Worm (Caenorhabditis elegans) whole organism, young adult: ENCODE measurements around the gene R03H10.7.

ENCODE experiments used
- B0019.2 ChIP-seq: fragments of 200-800 bp; sonication (Bioruptor generic); conservative IDR thresholded peaks from 2 replicates; pipeline ENCODE4 v1.3.6; 2022; ENCODE audit warnings: missing genetic modification reagents, missing genetic modification characterization, missing compliant biosample characterization
- B0336.3 ChIP-seq: fragments of 200-800 bp; sonication (Bioruptor generic); IDR thresholded peaks from 2 replicates; pipeline ENCODE4 v1.3.6; 2022; ENCODE audit warnings: missing genetic modification characterization, missing compliant biosample characterization
- C17E4.6 ChIP-seq: fragments of 200-800 bp; sonication (Bioruptor generic); IDR thresholded peaks from 2 replicates; pipeline ENCODE4 v1.3.6; 2022; ENCODE audit warnings: missing genetic modification reagents, missing genetic modification characterization, missing compliant biosample characterization
- F22D6.2 ChIP-seq: sonication (generic microtip); optimal IDR thresholded peaks from 2 replicates; lab custom pipeline; 2016; ENCODE audit warnings: mild to moderate bottlenecking, missing genetic modification characterization, missing compliant biosample characterization
- F23B12.7 ChIP-seq: sonication (generic microtip); optimal IDR thresholded peaks from 2 replicates; lab custom pipeline; 2017; ENCODE audit warnings: missing genetic modification characterization, mild to moderate bottlenecking, missing compliant biosample characterization, antibody characterized with exemption, moderate library complexity; ENCODE audit not compliant: insufficient read depth
- F33H1.4 ChIP-seq: fragments of 200-800 bp; sonication (Bioruptor generic); IDR thresholded peaks from 2 replicates; pipeline ENCODE4 v1.3.6; 2022; ENCODE audit warnings: missing genetic modification reagents, missing genetic modification characterization, missing compliant biosample characterization
- F55B11.4 ChIP-seq: sonication (generic microtip); optimal IDR thresholded peaks from 2 replicates; lab custom pipeline; 2016; ENCODE audit warnings: missing compliant biosample characterization, missing genetic modification characterization, borderline replicate concordance; ENCODE audit not compliant: insufficient read depth
- F57A8.1 ChIP-seq: fragments of 200-800 bp; sonication (Bioruptor generic); optimal IDR thresholded peaks from 2 replicates; lab custom pipeline; 2018; ENCODE audit warnings: mild to moderate bottlenecking, missing genetic modification characterization, moderate library complexity, missing compliant biosample characterization
- T07F8.4 ChIP-seq: sonication (generic microtip); optimal IDR thresholded peaks from 2 replicates; lab custom pipeline; 2016; ENCODE audit warnings: mild to moderate bottlenecking, missing genetic modification characterization, moderate library complexity, missing compliant biosample characterization
- Y53G8AR.9 ChIP-seq: fragments of 200-800 bp; sonication (Bioruptor generic); conservative IDR thresholded peaks from 2 replicates; pipeline ENCODE4 v1.3.6; 2022; ENCODE audit warnings: missing genetic modification reagents, missing genetic modification characterization, missing compliant biosample characterization
- Y67H2A.10 ChIP-seq: fragments of 200-800 bp; sonication (Bioruptor generic); conservative IDR thresholded peaks from 2 replicates; pipeline ENCODE4 v1.3.6; 2022; ENCODE audit warnings: missing genetic modification reagents, missing genetic modification characterization, missing compliant biosample characterization
- Y79H2A.3 ChIP-seq: fragments of 200-800 bp; sonication (Bioruptor generic); conservative IDR thresholded peaks from 2 replicates; pipeline ENCODE4 v1.3.6; 2022; ENCODE audit warnings: missing genetic modification reagents, missing genetic modification characterization, missing compliant biosample characterization
- ZK185.1 ChIP-seq: sonication (generic microtip); optimal IDR thresholded peaks from 2 replicates; lab custom pipeline; 2016; ENCODE audit warnings: mild to moderate bottlenecking, missing genetic modification characterization, missing compliant biosample characterization; ENCODE audit not compliant: poor library complexity, severe bottlenecking
- aptf-2 ChIP-seq: fragments of 200-800 bp; sonication (Bioruptor generic); conservative IDR thresholded peaks from 2 replicates; pipeline ENCODE4 v1.3.6; 2022; ENCODE audit warnings: missing genetic modification reagents, missing genetic modification characterization, missing compliant biosample characterization
- bed-2 ChIP-seq: fragments of 200-800 bp; sonication (Bioruptor generic); IDR thresholded peaks from 2 replicates; pipeline ENCODE4 v1.3.6; 2022; ENCODE audit warnings: missing genetic modification reagents, missing genetic modification characterization, missing compliant biosample characterization
- cebp-1 ChIP-seq, 2 experiments: fragments of 200-800 bp in 1 of 2; sonication (Bioruptor generic) in 1 of 2; sonication (generic microtip) in 1 of 2; IDR thresholded peaks in 1 of 2; optimal IDR thresholded peaks in 1 of 2; 2 replicates each; pipeline versions ENCODE4 v1.3.6 to Lab custom; 2017 to 2022; ENCODE audit warnings: missing compliant biosample characterization in 2 of 2, missing genetic modification characterization in 2 of 2, mild to moderate bottlenecking in 1 of 2, missing genetic modification reagents in 1 of 2, moderate library complexity in 1 of 2
- ceh-79 ChIP-seq: sonication (generic microtip); optimal IDR thresholded peaks from 2 replicates; lab custom pipeline; 2017; ENCODE audit warnings: mild to moderate bottlenecking, missing genetic modification characterization, missing compliant biosample characterization
- dox-1 ChIP-seq: fragments of 200-800 bp; sonication (Bioruptor generic); IDR thresholded peaks from 2 replicates; pipeline ENCODE4 v1.3.6; 2022; ENCODE audit warnings: missing genetic modification reagents, missing genetic modification characterization, missing compliant biosample characterization
- ekl-4 ChIP-seq: fragments of 200-800 bp; sonication (Bioruptor generic); IDR thresholded peaks from 2 replicates; pipeline ENCODE4 v1.3.6; 2022; ENCODE audit warnings: missing genetic modification reagents, missing genetic modification characterization, missing compliant biosample characterization
- ets-4 ChIP-seq: fragments of 200-800 bp; sonication (Bioruptor generic); optimal IDR thresholded peaks from 2 replicates; lab custom pipeline; 2018; ENCODE audit warnings: mild to moderate bottlenecking, missing genetic modification characterization, missing compliant biosample characterization
- fkh-3 ChIP-seq: sonication (generic microtip); optimal IDR thresholded peaks from 2 replicates; lab custom pipeline; 2016; ENCODE audit warnings: mild to moderate bottlenecking, missing genetic modification characterization, missing compliant biosample characterization
- hmg-1.2 ChIP-seq: fragments of 200-800 bp; sonication (Bioruptor generic); IDR thresholded peaks from 2 replicates; pipeline ENCODE4 v1.3.6; 2022; ENCODE audit warnings: missing genetic modification reagents, missing genetic modification characterization, missing compliant biosample characterization
- lag-1 ChIP-seq: fragments of 200-800 bp; sonication (Bioruptor generic); IDR thresholded peaks from 2 replicates; pipeline ENCODE4 v1.3.6; 2022; ENCODE audit warnings: missing genetic modification reagents, missing genetic modification characterization, missing compliant biosample characterization
- lin-54 ChIP-seq: fragments of 200-800 bp; sonication (Bioruptor generic); optimal IDR thresholded peaks from 2 replicates; lab custom pipeline; 2018; ENCODE audit warnings: mild to moderate bottlenecking, missing genetic modification characterization, missing compliant biosample characterization
- lir-1 ChIP-seq: fragments of 200-800 bp; sonication (Bioruptor generic); conservative IDR thresholded peaks from 2 replicates; pipeline ENCODE4 v1.3.6; 2022; ENCODE audit warnings: missing genetic modification reagents, missing genetic modification characterization, missing compliant biosample characterization
- madf-10 ChIP-seq: sonication (generic microtip); optimal IDR thresholded peaks from 2 replicates; lab custom pipeline; 2016; ENCODE audit warnings: mild to moderate bottlenecking, missing genetic modification characterization, missing compliant biosample characterization
- madf-6 ChIP-seq: fragments of 200-800 bp; sonication (Bioruptor generic); IDR thresholded peaks from 2 replicates; pipeline ENCODE4 v1.3.6; 2022; ENCODE audit warnings: missing genetic modification reagents, missing genetic modification characterization, missing compliant biosample characterization
- madf-8 ChIP-seq: fragments of 200-800 bp; sonication (Bioruptor generic); conservative IDR thresholded peaks from 2 replicates; pipeline ENCODE4 v1.3.6; 2022; ENCODE audit warnings: missing genetic modification reagents, missing genetic modification characterization, missing compliant biosample characterization
- mes-4 ChIP-seq: sonication (generic microtip); optimal IDR thresholded peaks from 2 replicates; lab custom pipeline; 2016; ENCODE audit warnings: missing genotype, missing genetic modification characterization, missing compliant biosample characterization
- nhr-90 ChIP-seq: sonication (generic microtip); optimal IDR thresholded peaks from 2 replicates; lab custom pipeline; 2016; ENCODE audit warnings: missing genotype, mild to moderate bottlenecking, missing genetic modification characterization, missing compliant biosample characterization
- pbrm-1 ChIP-seq: fragments of 200-800 bp; sonication (Bioruptor generic); IDR thresholded peaks from 2 replicates; pipeline ENCODE4 v1.3.6; 2022; ENCODE audit warnings: missing genetic modification reagents, missing genetic modification characterization, missing compliant biosample characterization
- pha-4 ChIP-seq: fragments of 150-350 bp; sonication (generic microtip); optimal IDR thresholded peaks from 2 replicates; lab custom pipeline; 2014; ENCODE audit warnings: missing biosample characterization, missing genetic modification reagents, missing genetic modification characterization
- snpc-1.3 ChIP-seq: sonication (generic microtip); optimal IDR thresholded peaks from 2 replicates; lab custom pipeline; 2017; ENCODE audit warnings: missing genetic modification characterization, mild to moderate bottlenecking, missing compliant biosample characterization, antibody characterized with exemption, moderate library complexity, missing genotype, missing genetic modification reagents; ENCODE audit not compliant: insufficient read depth
- somi-1 ChIP-seq: fragments of 200-800 bp; sonication (Bioruptor generic); optimal IDR thresholded peaks from 2 replicates; lab custom pipeline; 2018; ENCODE audit warnings: mild to moderate bottlenecking, missing genetic modification characterization, missing compliant biosample characterization
- tbp1 ChIP-seq: fragments of 200-800 bp; sonication (Bioruptor generic); optimal IDR thresholded peaks from 2 replicates; lab custom pipeline; 2018; ENCODE audit warnings: mild to moderate bottlenecking, missing genetic modification characterization, missing compliant biosample characterization
- unc-62 ChIP-seq: fragments of 150-350 bp; optimal IDR thresholded peaks from 2 replicates; lab custom pipeline; 2014; ENCODE audit warnings: missing biosample characterization, missing genetic modification reagents, missing genetic modification characterization
- zfh-2 ChIP-seq: fragments of 200-800 bp; sonication (Bioruptor generic); conservative IDR thresholded peaks from 2 replicates; pipeline ENCODE4 v1.3.6; 2022; ENCODE audit warnings: missing genetic modification reagents, missing genetic modification characterization, missing compliant biosample characterization
- ztf-25 ChIP-seq: fragments of 200-800 bp; sonication (Bioruptor generic); IDR thresholded peaks from 2 replicates; pipeline ENCODE4 v1.3.6; 2022; ENCODE audit warnings: missing genetic modification reagents, missing genetic modification characterization, missing compliant biosample characterization
- ztf-6 ChIP-seq: fragments of 200-800 bp; sonication (Bioruptor generic); IDR thresholded peaks from 2 replicates; pipeline ENCODE4 v1.3.6; 2022; ENCODE audit warnings: missing genetic modification reagents, missing genetic modification characterization, missing compliant biosample characterization

R03H10.7 gene

DNA sequence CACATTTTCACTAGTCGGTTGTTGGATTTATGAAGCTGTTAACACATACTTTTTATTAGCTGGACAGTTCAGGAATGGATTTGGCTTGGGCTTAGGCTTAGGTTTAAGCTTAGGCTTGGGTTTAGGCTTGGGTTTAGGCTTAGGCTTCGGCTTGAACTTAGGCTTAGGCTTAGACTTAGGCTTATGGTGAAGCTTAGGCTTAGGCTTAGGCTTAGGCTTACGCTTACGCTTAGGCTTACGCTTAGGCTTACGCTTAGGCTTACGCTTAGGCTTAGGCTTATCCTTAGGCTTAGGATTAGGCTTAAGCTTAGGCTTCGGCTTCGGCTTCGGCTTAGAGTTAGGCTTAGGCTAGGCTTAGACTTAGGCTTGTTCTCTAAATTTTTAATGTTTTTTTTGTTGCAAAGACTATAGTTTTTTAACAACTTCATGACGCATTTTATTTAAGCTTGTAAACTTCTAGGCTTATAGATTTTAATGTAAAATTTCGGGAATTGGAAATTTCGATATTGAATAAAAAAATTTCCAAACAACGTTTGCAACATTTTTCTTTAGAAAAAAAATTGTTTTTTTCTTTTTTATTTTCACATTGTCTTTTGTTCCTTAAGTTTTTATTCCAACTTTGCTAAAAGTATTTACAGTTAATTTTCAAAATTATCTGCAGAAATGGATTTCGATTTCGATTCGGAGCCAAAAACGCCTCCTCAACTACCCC, 23.5 kb downstream of the R03H10.7 start, which contains the start of gene R03H10.2:
Gene R03H10.2, plus strand, starts transcription at position 662 of the 712 bp plus-strand sequence.
- no peak for TF ChIP-seq nhr-90 (tag; lab: Kevin White, UChicago)
- no peak for TF ChIP-seq T07F8.4 (tag; lab: Kevin White, UChicago)
- TF ChIP-seq lir-1 = no peak
- TF ChIP-seq Y53G8AR.9 (GFP tag; lab: Robert Waterston, UW) = no peak
- no peak for TF ChIP-seq mes-4 (tag; lab: Kevin White, UChicago)

DNA sequence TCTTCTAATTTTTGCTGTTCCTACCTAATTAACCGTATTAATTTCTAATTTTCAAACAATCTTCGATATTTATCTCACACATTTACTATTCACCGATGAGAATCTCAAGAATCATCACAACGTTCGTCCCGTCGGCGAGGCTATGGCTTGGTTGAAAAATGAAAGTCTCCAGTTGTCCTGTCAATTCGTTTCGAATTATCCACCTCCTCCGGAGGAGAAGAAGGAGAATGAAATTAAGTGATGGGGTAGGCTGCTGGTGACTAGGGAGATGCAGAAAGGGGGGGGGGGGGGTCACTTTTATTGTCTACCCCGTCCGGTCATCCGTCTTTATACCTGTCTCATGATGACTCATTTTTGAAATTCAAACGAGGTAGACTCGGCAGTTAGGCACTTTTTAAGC, 25.9 kb downstream of the R03H10.7 start:
- no peak for TF ChIP-seq hmg-1.2 (GFP tag; lab: Robert Waterston, UW)
- no peak for TF ChIP-seq Y79H2A.3 (GFP tag; lab: Robert Waterston, UW)
- no peak for TF ChIP-seq bed-2 (GFP tag; lab: Robert Waterston, UW)
- TF ChIP-seq F22D6.2 (tag; lab: Kevin White, UChicago) = no peak
- TF ChIP-seq snpc-1.3 (tag; lab: Kevin White, UChicago) = no peak
- TF ChIP-seq madf-10 (tag; lab: Kevin White, UChicago) = no peak
- TF ChIP-seq pbrm-1 (GFP tag; lab: Robert Waterston, UW) = no peak
- TF ChIP-seq ets-4 = no peak
- no peak for TF ChIP-seq F23B12.7 (tag; lab: Kevin White, UChicago)
- TF ChIP-seq T07F8.4 (tag; lab: Kevin White, UChicago) = no peak
- TF ChIP-seq mes-4 (tag; lab: Kevin White, UChicago) = no peak
- TF ChIP-seq aptf-2 (GFP tag; lab: Robert Waterston, UW) = no peak

DNA sequence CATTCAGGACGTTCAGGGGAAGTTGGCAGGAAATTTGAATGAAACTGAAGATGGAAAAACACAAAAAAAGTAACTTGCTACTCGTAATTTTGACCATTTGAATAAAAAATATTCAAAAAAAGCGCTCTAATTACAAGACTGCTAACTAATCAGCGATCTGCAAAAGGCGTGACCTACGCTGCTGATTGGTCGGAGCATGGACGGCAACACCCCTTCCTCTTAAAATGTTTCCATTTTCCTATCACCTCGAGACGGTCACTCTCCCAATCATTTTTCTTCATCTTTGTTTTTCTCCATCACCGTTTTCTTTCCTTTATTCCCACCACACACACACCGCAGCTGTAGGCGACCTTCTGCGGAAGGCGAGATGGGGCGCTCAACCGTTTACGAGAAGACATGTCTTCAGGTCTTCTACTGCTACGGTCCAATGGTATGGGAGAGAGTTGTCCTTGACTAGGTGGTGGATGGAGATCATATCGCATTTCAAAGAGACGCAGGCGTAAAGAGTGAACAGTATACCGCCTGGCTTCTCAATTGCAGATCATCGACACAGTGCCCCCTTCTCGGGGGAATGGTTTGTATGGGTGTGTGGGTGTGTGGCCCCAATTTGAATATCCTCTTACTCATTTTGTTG, 27.1 kb downstream of the R03H10.7 start:
- TF ChIP-seq lir-1 (no peak), madf-6 (GFP tag; lab: Robert Waterston, UW) (no peak), B0336.3 (no peak), mes-4 (tag; lab: Kevin White, UChicago) (no peak), F55B11.4 (tag; lab: Kevin White, UChicago) (no peak), tbp1 (no peak), C17E4.6 (GFP tag; lab: Robert Waterston, UW) (no peak), madf-8 (GFP tag; lab: Robert Waterston, UW) (no peak), F33H1.4 (GFP tag; lab: Robert Waterston, UW) (no peak)

DNA sequence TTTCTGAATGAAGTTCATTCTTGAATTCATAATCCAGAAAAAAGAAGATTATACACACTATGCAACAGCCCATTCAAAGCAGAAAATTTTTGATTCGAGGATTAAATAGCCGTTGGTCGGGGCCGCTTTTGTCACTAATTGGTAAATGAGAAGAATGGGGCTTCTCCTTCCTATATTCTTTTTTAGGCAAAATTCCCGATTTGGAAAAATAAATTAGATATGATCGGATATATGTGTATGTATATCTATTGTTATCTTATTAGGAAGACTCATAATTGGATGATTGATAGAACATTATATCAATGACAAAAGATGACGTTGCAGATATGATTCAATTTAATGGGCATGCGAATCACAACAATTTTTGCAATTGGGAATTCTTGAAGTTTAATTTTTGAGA, 28.5 kb downstream of the R03H10.7 start:
- TF ChIP-seq lin-54 (GFP tag; lab: Kevin White, UChicago) (no peak), somi-1 (no peak), ZK185.1 (tag; lab: Kevin White, UChicago) (no peak), dox-1 (GFP tag; lab: Robert Waterston, UW) (no peak), F55B11.4 (tag; lab: Kevin White, UChicago) (no peak), fkh-3 (no peak), unc-62 (GFP tag; lab: Kevin White, UChicago) (no peak), Y67H2A.10 (GFP tag; lab: Robert Waterston, UW) (no peak), lag-1 (GFP tag; lab: Robert Waterston, UW) (no peak), zfh-2 (no peak), F57A8.1 (no peak), ztf-6 (no peak), bed-2 (GFP tag; lab: Robert Waterston, UW) (no peak), pha-4 (tag; lab: Kevin White, UChicago) (no peak), B0019.2 (GFP tag; lab: Robert Waterston, UW) (no peak), ceh-79 (no peak), ekl-4 (GFP tag; lab: Robert Waterston, UW) (no peak), cebp-1 (GFP tag; IDR thresholded peaks at IDR 0.05; lab: Robert Waterston, UW) (no peak), cebp-1 (tag; optimal IDR thresholded peaks at IDR 0.05; lab: Kevin White, UChicago) (no peak), ztf-25 (GFP tag; lab: Robert Waterston, UW) (no peak)
